Worm (Caenorhabditis elegans) whole organism, L1 larva: Measurements from ENCODE around the gene Y69A2AR.25.

ENCODE experiments used
- aly-2 ChIP-seq: fragments of 150-350 bp; optimal IDR thresholded peaks from 2 replicates; lab custom pipeline; 2014; ENCODE audit warnings: missing biosample characterization, missing genetic modification characterization
- ama-1 ChIP-seq: fragments of 150-350 bp; optimal IDR thresholded peaks from 2 replicates; lab custom pipeline; 2014
- efl-1 ChIP-seq, 4 experiments: fragments of 150-350 bp; optimal IDR thresholded peaks in 3 of 4; peaks in 1 of 4; 1 replicate in 1 of 4; 2 replicates in 3 of 4; lab custom pipeline; 2014; ENCODE audit warnings: missing biosample characterization in 2 of 4, missing genetic modification characterization in 2 of 4, missing genetic modification reagents in 2 of 4
- fkh-10 ChIP-seq: sonication (generic microtip); optimal IDR thresholded peaks from 2 replicates; lab custom pipeline; 2017; ENCODE audit warnings: missing biosample characterization, missing genetic modification reagents, missing genetic modification characterization
- fos-1 ChIP-seq: fragments of 150-350 bp; optimal IDR thresholded peaks from 2 replicates; lab custom pipeline; 2014; ENCODE audit warnings: missing biosample characterization, missing genetic modification characterization
- nhr-11 ChIP-seq: fragments of 150-350 bp; optimal IDR thresholded peaks from 2 replicates; lab custom pipeline; 2014; ENCODE audit warnings: missing biosample characterization, missing genetic modification characterization
- nhr-237 ChIP-seq: fragments of 150-350 bp; optimal IDR thresholded peaks from 2 replicates; lab custom pipeline; 2014; ENCODE audit warnings: missing biosample characterization, missing genetic modification characterization
- pqm-1 ChIP-seq: sonication (generic microtip); optimal IDR thresholded peaks from 3 replicates; lab custom pipeline; 2017; ENCODE audit warnings: missing biosample characterization, missing genetic modification characterization
- unc-86 ChIP-seq: sonication (generic microtip); optimal IDR thresholded peaks from 2 replicates; lab custom pipeline; 2016; ENCODE audit warnings: missing genetic modification characterization, missing compliant biosample characterization

DNA sequence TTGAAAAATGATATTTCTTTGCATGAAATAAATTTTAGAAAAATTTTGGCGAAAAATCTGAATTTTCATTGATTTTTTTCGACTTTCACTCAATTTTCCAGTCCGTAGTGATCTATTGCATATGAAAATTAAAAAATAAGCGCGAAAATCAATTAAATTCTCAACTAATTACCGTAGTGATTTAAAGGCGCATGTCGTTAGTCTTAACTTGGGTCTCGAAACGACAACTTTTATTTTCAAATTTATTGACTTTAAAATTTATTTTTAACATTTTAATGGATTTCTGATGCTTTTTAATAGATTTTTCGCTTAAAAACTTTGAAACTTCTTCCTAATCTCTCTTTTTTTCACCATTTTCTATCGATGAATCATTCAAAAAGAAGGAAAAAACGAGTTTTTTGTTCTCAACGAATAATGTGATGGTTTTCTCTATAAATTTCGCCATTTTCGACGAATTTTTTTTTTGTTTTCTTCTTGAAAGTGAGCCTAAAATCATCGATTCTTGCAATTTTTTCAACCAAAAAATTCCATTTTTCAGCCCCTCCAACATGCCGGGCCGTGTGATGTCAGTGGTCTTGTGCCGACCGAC is 39.4 kb upstream of the Y69A2AR.25 start, which contains the start of gene vamp-7:
- TF ChIP-seq aly-2 (tag; lab: Kevin White, UChicago): no peak
- no peak for TF ChIP-seq nhr-11 (tag; lab: Kevin White, UChicago)
- TF ChIP-seq unc-86 (tag; lab: Kevin White, UChicago): no peak
- no peak for TF ChIP-seq nhr-237
- TF ChIP-seq fos-1: no peak
- no peak for TF ChIP-seq ama-1
- TF ChIP-seq pqm-1 (tag; lab: Kevin White, UChicago): no peak
- peak in 1 of 2 experiments; percentile 3 for TF ChIP-seq efl-1 (optimal IDR thresholded peaks at IDR 0.05; lab: Kevin White, UChicago)
- TF ChIP-seq efl-1 (GFP tag; optimal IDR thresholded peaks at IDR 0.05 in 1 of 2; lab: Kevin White, UChicago): no peak
- TF ChIP-seq fkh-10 (GFP tag; lab: Kevin White, UChicago): no peak
